Worm (Caenorhabditis elegans) whole organism, mixed stage, embryonic: ENCODE results near the gene semi-1.

ENCODE experiments used
- ceh-83 ChIP-seq: fragments of 200-800 bp; sonication (Bioruptor generic); optimal IDR thresholded peaks from 2 replicates; lab custom pipeline; 2018; ENCODE audit warnings: mild to moderate bottlenecking, missing genetic modification characterization, missing compliant biosample characterization
- elt-3 ChIP-seq: fragments of 150-350 bp; optimal IDR thresholded peaks from 2 replicates; lab custom pipeline; 2014; ENCODE audit warnings: missing biosample characterization, missing genetic modification characterization
- lsy-2 ChIP-seq: fragments of 150-350 bp; optimal IDR thresholded peaks from 2 replicates; lab custom pipeline; 2014; ENCODE audit warnings: missing biosample characterization, missing genetic modification characterization
- sptf-1 ChIP-seq: sonication (generic microtip); optimal IDR thresholded peaks from 2 replicates; lab custom pipeline; 2017; ENCODE audit warnings: mild to moderate bottlenecking, missing genetic modification characterization, moderate library complexity, missing compliant biosample characterization
- ztf-11 ChIP-seq: fragments of 150-350 bp; optimal IDR thresholded peaks from 2 replicates; lab custom pipeline; 2014; ENCODE audit warnings: missing biosample characterization, missing genetic modification characterization

DNA sequence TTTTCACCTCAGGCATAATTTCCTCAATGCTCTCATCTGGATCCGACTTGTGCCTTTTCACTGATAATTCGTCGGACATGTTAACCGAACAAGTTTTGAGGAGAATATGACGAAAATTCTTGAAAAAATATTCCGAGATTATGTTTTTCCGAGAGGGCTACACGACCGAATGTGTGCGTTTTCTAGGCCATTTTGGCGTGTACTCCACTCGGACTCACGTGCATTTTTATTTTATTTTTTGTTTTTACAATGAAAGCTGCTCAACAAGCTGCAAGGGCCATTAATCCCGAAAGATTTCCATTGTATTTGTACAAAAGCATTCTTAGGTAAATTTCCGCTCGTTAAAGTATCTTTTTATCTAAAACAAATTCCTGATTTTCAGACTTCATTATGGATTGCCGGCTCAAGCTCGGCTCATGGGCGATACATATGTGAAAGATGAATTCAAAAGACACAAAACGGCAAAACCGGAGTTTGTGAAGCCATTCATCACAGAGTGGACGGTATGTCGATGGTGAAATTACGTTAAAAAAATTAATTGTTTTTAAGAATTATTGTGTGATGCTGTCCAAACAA, 46.7 kb downstream of the semi-1 start, which contains the start of the genes F25H9.6 and F25H9.7:
- TF ChIP-seq lsy-2 (no peak), ztf-11 (no peak), ceh-83 (GFP tag; lab: Kevin White, UChicago) (no peak), sptf-1 (peak; percentile 78), elt-3 (tag; lab: Kevin White, UChicago) (no peak)
